Fruit fly (Drosophila melanogaster): ENCODE data around the gene Pxt.

Pxt gene

dm6 chr3R:17700488-17701130 lies 18.6 kb upstream of the Pxt start (continued):
- TF ChIP-seq CG12659 (GFP tag; optimal IDR thresholded peaks at IDR 0.05) (peak; percentile 99), crc (GFP tag; optimal IDR thresholded peaks at IDR 0.05) (peak; percentile 73), sisA (GFP tag; IDR thresholded peaks at IDR 0.05) (peak; percentile 97), en (GFP tag; optimal IDR thresholded peaks at IDR 0.05) (peak; percentile 17), oc (tag; optimal IDR thresholded peaks at IDR 0.05) (peak; percentile 98), HmgD (GFP tag; optimal IDR thresholded peaks at IDR 0.05) (no peak), vfl (GFP tag; optimal IDR thresholded peaks at IDR 0.05) (peak; percentile 86), Sox102F (GFP tag; optimal IDR thresholded peaks at IDR 0.05) (peak; percentile 99), stc (GFP tag; IDR thresholded peaks at IDR 0.05) (peak; percentile 99), Tbp (GFP tag; optimal IDR thresholded peaks at IDR 0.05) (no peak), CG43689 (GFP tag; IDR thresholded peaks at IDR 0.05) (peak; percentile 96), CG11695 (GFP tag; IDR thresholded peaks at IDR 0.05) (peak; percentile 99), CG18476 (GFP tag; optimal IDR thresholded peaks at IDR 0.05) (peak; percentile 91), Bgb (GFP tag; IDR thresholded peaks at IDR 0.05; ENCODE audit: partially characterized antibody) (peak; percentile 45; the same call in 1 of the 2 replicates), vnd (GFP tag; IDR thresholded peaks at IDR 0.05; ENCODE audit: partially characterized antibody) (no peak), CG5245 (GFP tag; optimal IDR thresholded peaks at IDR 0.05) (peak; percentile 90), dmrt99B (tag; optimal IDR thresholded peaks at IDR 0.05) (peak; percentile 99), Adf1 (GFP tag; IDR thresholded peaks at IDR 0.05) (peak; percentile 81), Camta (GFP tag; optimal IDR thresholded peaks at IDR 0.05) (peak; percentile 28), D (optimal IDR thresholded peaks at IDR 0.05) (no peak), D (GFP tag; optimal IDR thresholded peaks at IDR 0.05) (peak; percentile 98), cato (GFP tag; optimal IDR thresholded peaks at IDR 0.05; ENCODE audit: borderline replicate concordance) (peak; percentile 93), Dref (GFP tag; IDR thresholded peaks at IDR 0.05) (no peak; the same call in 1 of the 2 replicates), cwo (GFP tag; optimal IDR thresholded peaks at IDR 0.05) (peak; percentile 98), CG10979 (tag; optimal IDR thresholded peaks at IDR 0.05) (peak; percentile 98), zf30C (GFP tag; optimal IDR thresholded peaks at IDR 0.05) (no peak), CG10431 (GFP tag; optimal IDR thresholded peaks at IDR 0.05) (peak; percentile 97), jumu (GFP tag; optimal IDR thresholded peaks at IDR 0.05) (peak; percentile 72), fd96Cb (tag; optimal IDR thresholded peaks at IDR 0.05) (peak; percentile 98), CG2678 (tag; optimal IDR thresholded peaks at IDR 0.05) (peak; percentile 100), Dll (GFP tag; IDR thresholded peaks at IDR 0.05; ENCODE audit: partially characterized antibody) (no peak), CG12071 (GFP tag; optimal IDR thresholded peaks at IDR 0.05) (peak; percentile 90), odd (GFP tag; optimal IDR thresholded peaks at IDR 0.05) (peak; percentile 99), yki (optimal IDR thresholded peaks at IDR 0.05) (no peak), CG10565 (GFP tag; optimal IDR thresholded peaks at IDR 0.05) (peak; percentile 43), al (GFP tag; IDR thresholded peaks at IDR 0.05) (peak; percentile 98), CG6272 (GFP tag; IDR thresholded peaks at IDR 0.05) (peak; percentile 98), da (GFP tag; optimal IDR thresholded peaks at IDR 0.05) (peak; percentile 25), Fer1 (GFP tag; optimal IDR thresholded peaks at IDR 0.05) (peak; percentile 100), CG17912 (GFP tag; optimal IDR thresholded peaks at IDR 0.05) (peak; percentile 93), Hmx (GFP tag; optimal IDR thresholded peaks at IDR 0.05) (peak; percentile 60), tap (tag; optimal IDR thresholded peaks at IDR 0.05) (peak; percentile 99), p53 (GFP tag; optimal IDR thresholded peaks at IDR 0.05) (peak; percentile 19), Fer3 (tag; optimal IDR thresholded peaks at IDR 0.05) (peak; percentile 98), Xbp1 (GFP tag; optimal IDR thresholded peaks at IDR 0.05) (peak; percentile 97), CG12299 (tag; optimal IDR thresholded peaks at IDR 0.05) (peak; percentile 99), Mrtf (GFP tag; IDR thresholded peaks at IDR 0.05) (peak; percentile 97), CG12104 (GFP tag; optimal IDR thresholded peaks at IDR 0.05) (peak; percentile 96), CG33213 (GFP tag; optimal IDR thresholded peaks at IDR 0.05) (peak; percentile 61), dati (GFP tag; IDR thresholded peaks at IDR 0.05) (peak; percentile 92), CG1792 (GFP tag; optimal IDR thresholded peaks at IDR 0.05) (peak; percentile 40)

Measured in whole organism, embryonic.